Worm (Caenorhabditis elegans): ENCODE results near the gene F57A8.1.

F57A8.1 gene

ce11 chrV:10041484-10041883 lies 4.3 kb downstream of the F57A8.1 start:
- TF ChIP-seq nhr-80 (tag; optimal IDR thresholded peaks at IDR 0.05) = peak; percentile 9
- TF ChIP-seq lir-1 (GFP tag; conservative IDR thresholded peaks at IDR 0.05) = peak; percentile 92
- no peak for TF ChIP-seq attf-3 (GFP tag; conservative IDR thresholded peaks at IDR 0.05)
- TF ChIP-seq cebp-1 (GFP tag; IDR thresholded peaks at IDR 0.05) = no peak
- peak; percentile 20 for TF ChIP-seq cebp-1 (tag; optimal IDR thresholded peaks at IDR 0.05)
- TF ChIP-seq K12H6.12 (tag; optimal IDR thresholded peaks at IDR 0.05) = peak; percentile 47
- TF ChIP-seq cebp-2 (GFP tag; IDR thresholded peaks at IDR 0.05) = no peak
- peak; percentile 50 for TF ChIP-seq ceh-27 (GFP tag; optimal IDR thresholded peaks at IDR 0.05)
- 0 out of 2 replicates have a peak, but pooled peaks have one; percentile 40 for TF ChIP-seq pbrm-1 (GFP tag; IDR thresholded peaks at IDR 0.05)
- no peak for TF ChIP-seq Y95B8A.8 (GFP tag; IDR thresholded peaks at IDR 0.05)
- TF ChIP-seq lin-35 (GFP tag; optimal IDR thresholded peaks at IDR 0.05) = peak in 1 of 3 experiments; percentile 21
- no peak for TF ChIP-seq Y56A3A.18 (GFP tag; IDR thresholded peaks at IDR 0.05)
- TF ChIP-seq hmg-1.2 (GFP tag; IDR thresholded peaks at IDR 0.05) = peak; percentile 12; the same call in 1 of the 2 replicates
- 0 out of 2 replicates have a peak, but pooled peaks have one; percentile 7 for TF ChIP-seq ztf-28 (GFP tag; IDR thresholded peaks at IDR 0.05)

ce11 chrV:10042254-10042653 lies 5.1 kb downstream of the F57A8.1 start:
- TF ChIP-seq pha-4 (tag; optimal IDR thresholded peaks at IDR 0.05) (peak; percentile 14), ceh-40 (GFP tag; IDR thresholded peaks at IDR 0.05) (no peak), ztf-3 (GFP tag; optimal IDR thresholded peaks at IDR 0.05) (no peak), K12H6.12 (tag; optimal IDR thresholded peaks at IDR 0.05) (peak; percentile 53), attf-5 (GFP tag; optimal IDR thresholded peaks at IDR 0.05) (no peak), attf-6 (GFP tag; IDR thresholded peaks at IDR 0.05) (no peak), fkh-3 (tag; optimal IDR thresholded peaks at IDR 0.05) (no peak), tbp1 (GFP tag; optimal IDR thresholded peaks at IDR 0.05) (peak; percentile 21), pbrm-1 (GFP tag; IDR thresholded peaks at IDR 0.05) (peak; percentile 55), hmg-1.2 (GFP tag; IDR thresholded peaks at IDR 0.05) (peak; percentile 94), cebp-1 (GFP tag; IDR thresholded peaks at IDR 0.05) (no peak), cebp-1 (tag; optimal IDR thresholded peaks at IDR 0.05) (peak; percentile 50), Y79H2A.3 (GFP tag; conservative IDR thresholded peaks at IDR 0.05) (no peak), C06A6.2 (GFP tag; conservative IDR thresholded peaks at IDR 0.05) (0 out of 2 replicates have a peak, but pooled peaks have one; percentile 20), Y67H2A.10 (GFP tag; conservative IDR thresholded peaks at IDR 0.05) (no peak), dox-1 (GFP tag; IDR thresholded peaks at IDR 0.05) (peak; percentile 36; the same call in 1 of the 2 replicates), ceh-27 (GFP tag; optimal IDR thresholded peaks at IDR 0.05) (peak; percentile 23), lin-54 (GFP tag; optimal IDR thresholded peaks at IDR 0.05) (peak; percentile 5), unc-62 (GFP tag; optimal IDR thresholded peaks at IDR 0.05) (peak; percentile 6), let-526 (GFP tag; IDR thresholded peaks at IDR 0.05) (no peak), mcd-1 (GFP tag; IDR thresholded peaks at IDR 0.05) (peak; percentile 35; the same call in 1 of the 2 replicates)

- no peak for TF ChIP-seq mel-28 (tag; optimal IDR thresholded peaks at IDR 0.05; ENCODE audit: borderline replicate concordance)
- TF ChIP-seq lin-35 (GFP tag; optimal IDR thresholded peaks at IDR 0.05) = peak in 1 of 3 experiments; percentile 25
- TF ChIP-seq cebp-1 (GFP tag; IDR thresholded peaks at IDR 0.05) = no peak
- TF ChIP-seq cebp-1 (tag; optimal IDR thresholded peaks at IDR 0.05) = peak; percentile 42
- TF ChIP-seq somi-1 (GFP tag; optimal IDR thresholded peaks at IDR 0.05) = peak; percentile 75
- no peak for TF ChIP-seq ceh-79 (tag; optimal IDR thresholded peaks at IDR 0.05)
- peak; percentile 41; the same call in 1 of the 2 replicates for TF ChIP-seq hmg-1.2 (GFP tag; IDR thresholded peaks at IDR 0.05)
- TF ChIP-seq F52B5.7 (tag; optimal IDR thresholded peaks at IDR 0.05) = no peak
- TF ChIP-seq aptf-3 (GFP tag; IDR thresholded peaks at IDR 0.05) = no peak
- no peak for TF ChIP-seq F39B2.1 (GFP tag; IDR thresholded peaks at IDR 0.05)
- peak; percentile 61; the same call in 1 of the 2 replicates for TF ChIP-seq C06A6.2 (GFP tag; conservative IDR thresholded peaks at IDR 0.05)
- no peak for TF ChIP-seq K11D2.4 (GFP tag; IDR thresholded peaks at IDR 0.05)
- peak; percentile 77 for TF ChIP-seq lin-40 (tag; optimal IDR thresholded peaks at IDR 0.05)
- TF ChIP-seq snpc-1.3 (tag; optimal IDR thresholded peaks at IDR 0.05; ENCODE audit: insufficient read depth) = no peak
- peak; percentile 40 for TF ChIP-seq K12H6.12 (tag; optimal IDR thresholded peaks at IDR 0.05)
- TF ChIP-seq die-1 (tag; optimal IDR thresholded peaks at IDR 0.05) = no peak
- peak; percentile 28; the same call in 1 of the 2 replicates for TF ChIP-seq mcd-1 (GFP tag; IDR thresholded peaks at IDR 0.05)
- TF ChIP-seq egrh-3 (GFP tag; IDR thresholded peaks at IDR 0.05) = peak; percentile 25; the same call in 1 of the 2 replicates
- no peak for TF ChIP-seq aptf-2 (GFP tag; conservative IDR thresholded peaks at IDR 0.05)
- TF ChIP-seq ztf-26 (tag; optimal IDR thresholded peaks at IDR 0.05) = peak; percentile 53
- peak; percentile 25 for TF ChIP-seq ceh-27 (GFP tag; optimal IDR thresholded peaks at IDR 0.05)
- TF ChIP-seq rcor-1 (GFP tag; IDR thresholded peaks at IDR 0.05) = no peak
- TF ChIP-seq tbp1 (GFP tag; optimal IDR thresholded peaks at IDR 0.05) = peak; percentile 24
Measured at ce11 chrV:10043234-10043796, 6.2 kb downstream of the F57A8.1 start, which contains the start of gene T06E8.8. T06E8.8 (plus strand) TSS chrV:10043746.

All from whole organism, young adult.